Worm (Caenorhabditis elegans): ENCODE results near the gene ZK892.5.

- TF ChIP-seq ztf-29 (GFP tag; IDR thresholded peaks at IDR 0.05): no peak
- no peak for TF ChIP-seq ref-1 (GFP tag; conservative IDR thresholded peaks at IDR 0.05)
- no peak for TF ChIP-seq tab-1 (GFP tag; IDR thresholded peaks at IDR 0.05)
Measured at ce11 chrII:9994679-9995078, 13.3 kb upstream of the ZK892.5 start.

Data from whole organism, midembryonic.